Worm (Caenorhabditis elegans) whole organism, L4/young adult: Measurements from ENCODE around the gene T27A10.6.

Experiments
- W03F9.2 ChIP-seq: fragments of 150-350 bp; optimal IDR thresholded peaks from 2 replicates; lab custom pipeline; 2014; ENCODE audit warnings: missing biosample characterization, missing genetic modification characterization
- dao-5 ChIP-seq: sonication (generic microtip); optimal IDR thresholded peaks from 2 replicates; lab custom pipeline; 2016; ENCODE audit warnings: missing genotype, missing genetic modification characterization, moderate library complexity, missing compliant biosample characterization
- him-1 ChIP-seq: sonication (generic microtip); optimal IDR thresholded peaks from 2 replicates; lab custom pipeline; 2016; ENCODE audit warnings: missing genotype, missing genetic modification reagents, missing genetic modification characterization, missing compliant biosample characterization

DNA sequence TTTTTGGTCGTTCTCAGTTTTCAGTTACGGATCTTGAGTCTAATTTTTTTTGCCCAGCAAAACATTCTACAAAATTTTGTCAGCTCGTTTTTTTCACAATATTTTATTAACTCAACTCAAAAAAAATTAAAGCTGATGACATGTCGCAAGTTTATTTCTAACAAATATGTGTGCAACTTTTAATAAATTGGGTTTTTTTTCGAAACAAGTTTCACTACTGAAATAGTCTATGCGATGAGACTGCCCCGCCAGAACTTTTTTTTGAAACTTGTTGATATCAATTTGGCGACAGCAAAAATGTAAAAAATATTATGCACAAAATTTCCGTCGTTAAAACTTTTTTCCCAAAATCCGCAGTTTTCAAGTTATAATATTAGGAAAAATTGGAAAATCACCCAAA, 27.0 kb upstream of the T27A10.6 start, which contains the start of gene C18B2.2:
- TF ChIP-seq dao-5 = no peak
- no peak for TF ChIP-seq him-1 (tag; lab: Kevin White, UChicago)
- TF ChIP-seq W03F9.2 = no peak
